Worm (Caenorhabditis elegans): ENCODE data around the gene B0035.18.

The B0035.18 gene

ce11 chrIV:11359769-11360168 is 39.7 kb downstream of the B0035.18 start, which contains the start of gene klp-12:
TSS of gene klp-12 (minus strand) at chrIV:11359869.
- no peak for TF ChIP-seq aha-1 (tag; optimal IDR thresholded peaks at IDR 0.05)
- TF ChIP-seq aly-2 (tag; optimal IDR thresholded peaks at IDR 0.05), result no peak
- TF ChIP-seq xbp-1 (tag; optimal IDR thresholded peaks at IDR 0.05), result no peak
- TF ChIP-seq ceh-82 (tag; optimal IDR thresholded peaks at IDR 0.05), result no peak
- no peak for TF ChIP-seq lsy-2 (tag; optimal IDR thresholded peaks at IDR 0.05)
- TF ChIP-seq snpc-4 (tag; optimal IDR thresholded peaks at IDR 0.05), result no peak

- TF ChIP-seq nhr-85 (tag) (peak; percentile 7), nhr-237 (tag; optimal IDR thresholded peaks at IDR 0.05) (no peak)
Measured at ce11 chrIV:11361409-11361808, 41.3 kb downstream of the B0035.18 start, which contains the start of gene T01G1.4. TSS of gene T01G1.4 (minus strand) at chrIV:11361509.

- peak; percentile 17 for TF ChIP-seq nhr-71 (tag; optimal IDR thresholded peaks at IDR 0.05)
- peak; percentile 79 for TF ChIP-seq nhr-85 (tag)
- no peak for TF ChIP-seq ama-1 (optimal IDR thresholded peaks at IDR 0.05)
- TF ChIP-seq lin-14 (GFP tag; optimal IDR thresholded peaks at IDR 0.05), result peak; percentile 38
- peak; percentile 23 for TF ChIP-seq blmp-1 (tag; optimal IDR thresholded peaks at IDR 0.05)
- no peak for TF ChIP-seq unc-86 (tag; optimal IDR thresholded peaks at IDR 0.05)
- peak; percentile 2 for TF ChIP-seq nhr-90 (tag; optimal IDR thresholded peaks at IDR 0.05; ENCODE audit: poor library complexity)
- TF ChIP-seq F16B12.6 (tag; optimal IDR thresholded peaks at IDR 0.05), result no peak
- TF ChIP-seq snu-23 (GFP tag; optimal IDR thresholded peaks at IDR 0.05), result peak; percentile 8
- no peak for TF ChIP-seq lir-3 (tag; optimal IDR thresholded peaks at IDR 0.05; ENCODE audit: poor library complexity)
- peak; percentile 16 to 29 for TF ChIP-seq efl-1 (optimal IDR thresholded peaks at IDR 0.05)
- peak in 1 of 2 experiments; percentile 91 for TF ChIP-seq efl-1 (GFP tag; optimal IDR thresholded peaks at IDR 0.05 in 1 of 2)
- TF ChIP-seq elt-3 (tag; optimal IDR thresholded peaks at IDR 0.05), result no peak
- TF ChIP-seq vab-15 (tag; optimal IDR thresholded peaks at IDR 0.05), result no peak
- peak in 1 of 2 experiments; percentile 63 for TF ChIP-seq lin-35 (GFP tag; optimal IDR thresholded peaks at IDR 0.05)
- peak; percentile 43 for TF ChIP-seq hpl-2 (GFP tag; optimal IDR thresholded peaks at IDR 0.05)
- TF ChIP-seq mep-1 (tag; optimal IDR thresholded peaks at IDR 0.05), result peak; percentile 34
- TF ChIP-seq nhr-20 (tag; optimal IDR thresholded peaks at IDR 0.05), result peak; percentile 22
Measured at ce11 chrIV:11363806-11364562, 43.9 kb downstream of the B0035.18 start.
